Worm (Caenorhabditis elegans): ENCODE data around the gene F40G9.15.

DNA sequence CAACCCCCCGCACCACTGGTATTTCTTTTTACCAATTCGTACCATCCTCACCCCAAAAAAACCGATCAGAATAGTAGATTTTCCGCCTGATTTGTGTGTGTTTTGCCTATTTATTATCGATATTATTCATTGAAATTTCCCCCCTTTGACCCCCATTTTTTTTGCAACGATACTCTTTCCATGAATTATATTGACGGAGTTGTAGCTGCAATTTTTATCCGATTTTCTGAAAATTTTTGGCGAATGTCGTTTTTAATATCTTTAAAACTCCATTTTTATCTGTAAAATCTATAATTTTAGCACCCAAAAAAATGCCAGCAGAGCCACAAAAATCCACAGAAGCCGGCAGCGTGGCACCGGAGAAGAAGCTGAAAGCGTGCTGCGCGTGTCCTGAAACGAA lies 8.5 kb downstream of the F40G9.15 start, which contains the start of gene cox-17:
- TF ChIP-seq nhr-10 (tag; optimal IDR thresholded peaks at IDR 0.05) (no peak), skn-1 (tag; optimal IDR thresholded peaks at IDR 0.05) (no peak), lsy-2 (tag; optimal IDR thresholded peaks at IDR 0.05) (no peak)

All from whole organism, L2 larva.